Worm (Caenorhabditis elegans): ENCODE data around the gene wnk-1.

The wnk-1 gene

ce11 chrIV:9256865-9257264 is 57.0 kb downstream of the wnk-1 start:
- no peak for TF ChIP-seq lin-15B (tag; optimal IDR thresholded peaks at IDR 0.05)
- TF ChIP-seq nhr-28 (tag; optimal IDR thresholded peaks at IDR 0.05): no peak
- no peak for TF ChIP-seq nhr-47 (tag; optimal IDR thresholded peaks at IDR 0.05)
- no peak for TF ChIP-seq C34B4.2 (tag; optimal IDR thresholded peaks at IDR 0.05)
- TF ChIP-seq ceh-8 (GFP tag; optimal IDR thresholded peaks at IDR 0.05): no peak
- TF ChIP-seq C04F5.9 (tag; optimal IDR thresholded peaks at IDR 0.05): no peak
- TF ChIP-seq pax-3 (tag; optimal IDR thresholded peaks at IDR 0.05): no peak
- TF ChIP-seq efl-1 (optimal IDR thresholded peaks at IDR 0.05): no peak
- no peak for TF ChIP-seq efl-1 (GFP tag; optimal IDR thresholded peaks at IDR 0.05 in 1 of 2)
- TF ChIP-seq lin-14 (GFP tag; optimal IDR thresholded peaks at IDR 0.05): no peak
- TF ChIP-seq grh-1 (GFP tag; IDR thresholded peaks at IDR 0.05): no peak
- no peak for TF ChIP-seq nhr-84 (tag; optimal IDR thresholded peaks at IDR 0.05)
- no peak for TF ChIP-seq lin-39 (tag; optimal IDR thresholded peaks at IDR 0.05)
- TF ChIP-seq nhr-71 (tag; optimal IDR thresholded peaks at IDR 0.05): no peak

- TF ChIP-seq ceh-82 (tag; optimal IDR thresholded peaks at IDR 0.05) (no peak), egl-27 (tag; optimal IDR thresholded peaks at IDR 0.05) (no peak), C34B4.2 (tag; optimal IDR thresholded peaks at IDR 0.05) (no peak), lin-15B (tag; optimal IDR thresholded peaks at IDR 0.05) (no peak), lin-13 (GFP tag; optimal IDR thresholded peaks at IDR 0.05) (no peak), pag-3 (tag; optimal IDR thresholded peaks at IDR 0.05; ENCODE audit: borderline replicate concordance, insufficient read depth) (no peak), blmp-1 (tag; optimal IDR thresholded peaks at IDR 0.05) (peak; percentile 93), jun-1 (tag; optimal IDR thresholded peaks at IDR 0.05) (no peak), ama-1 (optimal IDR thresholded peaks at IDR 0.05) (peak; percentile 11), rnt-1 (tag; optimal IDR thresholded peaks at IDR 0.05) (no peak)
Observed at ce11 chrIV:9258547-9258946, 58.6 kb downstream of the wnk-1 start.

ce11 chrIV:9259687-9260086 is 59.8 kb downstream of the wnk-1 start, which contains the start of gene Y11D7A.10:
Gene Y11D7A.10 (minus strand): TSS chrIV:9259768.
- TF ChIP-seq unc-98 (GFP tag; IDR thresholded peaks at IDR 0.05) (no peak), ceh-82 (tag; optimal IDR thresholded peaks at IDR 0.05) (no peak), skn-1 (tag; optimal IDR thresholded peaks at IDR 0.05) (peak; percentile 60), elt-2 (tag; optimal IDR thresholded peaks at IDR 0.05) (no peak), pax-3 (tag; optimal IDR thresholded peaks at IDR 0.05) (no peak), lin-35 (GFP tag; optimal IDR thresholded peaks at IDR 0.05) (peak in 1 of 2 experiments; percentile 2)

ce11 chrIV:9260334-9260733 is 60.4 kb downstream of the wnk-1 start:
- TF ChIP-seq ceh-88 (GFP tag; IDR thresholded peaks at IDR 0.05): no peak
- no peak for TF ChIP-seq nhr-85 (tag)
- TF ChIP-seq irx-1 (tag; optimal IDR thresholded peaks at IDR 0.05): no peak
- TF ChIP-seq hpl-2 (GFP tag; optimal IDR thresholded peaks at IDR 0.05): no peak
- TF ChIP-seq ceh-82 (tag; optimal IDR thresholded peaks at IDR 0.05): peak in 1 of 3 experiments; percentile 7
- TF ChIP-seq dpl-1 (GFP tag; optimal IDR thresholded peaks at IDR 0.05): peak in 2 of 3 experiments; percentile 26 to 59
- TF ChIP-seq C16A3.4 (tag; optimal IDR thresholded peaks at IDR 0.05): no peak
- TF ChIP-seq pqm-1 (tag; optimal IDR thresholded peaks at IDR 0.05): no peak
- TF ChIP-seq C34B4.2 (tag; optimal IDR thresholded peaks at IDR 0.05): no peak
- TF ChIP-seq C04F5.9 (tag; optimal IDR thresholded peaks at IDR 0.05): no peak
- TF ChIP-seq Y116A8C.19 (tag; optimal IDR thresholded peaks at IDR 0.05; ENCODE audit: borderline replicate concordance): no peak
- no peak for TF ChIP-seq ama-1 (optimal IDR thresholded peaks at IDR 0.05)
- no peak for TF ChIP-seq pax-3 (tag; optimal IDR thresholded peaks at IDR 0.05)
- TF ChIP-seq lin-39 (tag; optimal IDR thresholded peaks at IDR 0.05): no peak
- TF ChIP-seq nhr-237 (tag; optimal IDR thresholded peaks at IDR 0.05): no peak
- no peak for TF ChIP-seq snpc-4 (tag; optimal IDR thresholded peaks at IDR 0.05)
- TF ChIP-seq isw-1 (GFP tag; IDR thresholded peaks at IDR 0.05): no peak
- no peak for TF ChIP-seq zag-1 (tag; optimal IDR thresholded peaks at IDR 0.05)
- TF ChIP-seq skn-1 (tag; optimal IDR thresholded peaks at IDR 0.05): peak; percentile 48
- TF ChIP-seq fos-1 (tag; optimal IDR thresholded peaks at IDR 0.05): no peak
- TF ChIP-seq alr-1 (tag; optimal IDR thresholded peaks at IDR 0.05; ENCODE audit: borderline replicate concordance): no peak
- TF ChIP-seq nhr-20 (tag; optimal IDR thresholded peaks at IDR 0.05): peak; percentile 38
- no peak for TF ChIP-seq sox-4 (tag; optimal IDR thresholded peaks at IDR 0.05)
- TF ChIP-seq fkh-4 (tag; optimal IDR thresholded peaks at IDR 0.05; ENCODE audit: borderline replicate concordance): no peak
- TF ChIP-seq fkh-8 (tag; optimal IDR thresholded peaks at IDR 0.05): no peak
- no peak for TF ChIP-seq sptf-1 (tag; optimal IDR thresholded peaks at IDR 0.05)
- TF ChIP-seq ceh-63 (GFP tag; optimal IDR thresholded peaks at IDR 0.05): no peak
- TF ChIP-seq lir-3 (tag; optimal IDR thresholded peaks at IDR 0.05; ENCODE audit: poor library complexity): no peak
- TF ChIP-seq unc-62 (GFP tag; optimal IDR thresholded peaks at IDR 0.05): no peak

All from whole organism, L1 larva.